Worm (Caenorhabditis elegans): ENCODE measurements around the gene ctsa-3.1.

The ctsa-3.1 gene

ce11 chrII:7239705-7240104, 7.1 kb downstream of the ctsa-3.1 start:
- TF ChIP-seq dao-5 (tag; optimal IDR thresholded peaks at IDR 0.05) (no peak), him-1 (tag; optimal IDR thresholded peaks at IDR 0.05) (no peak), W03F9.2 (tag; optimal IDR thresholded peaks at IDR 0.05) (no peak)

DNA sequence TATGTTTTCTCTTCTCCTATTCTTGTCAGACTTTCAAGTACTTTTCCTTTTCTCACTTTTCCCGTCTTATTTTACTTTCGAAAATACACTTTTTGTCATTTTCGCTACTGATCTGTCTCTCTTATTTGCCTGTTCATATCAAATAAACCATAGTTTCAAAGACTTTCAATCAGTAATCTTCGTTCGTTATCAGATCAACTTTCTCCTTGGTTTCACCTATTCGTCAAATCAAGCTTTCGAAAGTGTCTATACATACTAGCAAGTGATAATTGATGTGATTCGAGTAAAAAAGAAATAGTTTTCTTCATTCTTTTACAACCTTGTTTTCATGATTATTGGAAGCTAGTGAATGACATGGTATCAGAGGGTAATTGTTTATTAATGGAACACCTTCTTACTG, 10.1 kb downstream of the ctsa-3.1 start:
- no peak for TF ChIP-seq him-1 (tag; optimal IDR thresholded peaks at IDR 0.05)
- TF ChIP-seq dao-5 (tag; optimal IDR thresholded peaks at IDR 0.05), result no peak
- TF ChIP-seq W03F9.2 (tag; optimal IDR thresholded peaks at IDR 0.05), result no peak

DNA sequence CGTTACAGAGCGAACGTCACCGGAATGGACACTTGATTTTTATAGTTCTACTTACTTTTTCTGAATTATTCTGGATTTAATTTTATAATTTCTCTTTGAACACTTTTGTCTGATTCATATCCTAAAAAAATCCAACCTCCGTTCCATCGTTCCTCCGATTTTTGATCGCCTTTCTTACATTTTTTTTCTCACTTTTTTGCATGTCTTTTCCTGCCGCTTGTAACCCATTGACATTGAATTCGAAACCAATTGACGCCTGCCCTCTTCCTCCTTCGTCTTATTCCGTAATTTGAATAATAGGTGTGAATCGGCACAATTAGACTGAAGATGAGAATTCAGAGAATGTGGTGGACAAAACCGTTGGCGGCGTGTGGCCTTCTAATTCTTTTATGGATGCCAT, 12.9 kb downstream of the ctsa-3.1 start, which contains the start of gene skpo-3:
TSS of gene skpo-3 (plus strand) at position 301 of the 400 bp plus-strand sequence.
- TF ChIP-seq dao-5 (tag; optimal IDR thresholded peaks at IDR 0.05) (no peak), W03F9.2 (tag; optimal IDR thresholded peaks at IDR 0.05) (no peak)

DNA sequence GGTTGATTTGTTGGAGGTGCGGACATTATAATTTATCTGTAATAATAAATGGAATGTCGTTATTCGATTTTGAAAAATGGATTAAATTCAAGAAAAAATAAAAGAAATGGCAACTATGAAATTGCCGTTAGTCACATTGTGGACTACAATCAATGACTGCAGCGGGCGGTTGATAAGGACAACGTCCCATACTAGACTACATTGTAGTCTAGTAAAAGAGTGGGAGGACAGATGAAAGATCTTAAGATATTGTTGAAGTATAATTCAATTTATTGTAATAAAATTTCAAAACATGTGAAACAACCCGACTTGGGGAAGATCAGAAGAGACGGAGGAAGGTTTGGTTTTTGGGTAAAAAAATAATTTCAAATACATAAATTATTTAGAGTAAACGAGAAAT, 19.3 kb downstream of the ctsa-3.1 start, which contains the start of the genes prx-13 and ada-2:
TSS of gene prx-13 (minus strand) at position 38 of the 400 bp plus-strand sequence.
TSS of gene ada-2 (plus strand) at position 282 of the 400 bp plus-strand sequence.
- TF ChIP-seq dao-5 (tag; optimal IDR thresholded peaks at IDR 0.05) (no peak), W03F9.2 (tag; optimal IDR thresholded peaks at IDR 0.05) (no peak), him-1 (tag; optimal IDR thresholded peaks at IDR 0.05) (no peak)

- TF ChIP-seq dao-5 (tag; optimal IDR thresholded peaks at IDR 0.05), result no peak
- no peak for TF ChIP-seq him-1 (tag; optimal IDR thresholded peaks at IDR 0.05)
- no peak for TF ChIP-seq W03F9.2 (tag; optimal IDR thresholded peaks at IDR 0.05)
Measured at ce11 chrII:7253073-7253472, 20.4 kb downstream of the ctsa-3.1 start, which contains the start of gene lsm-4. TSS of gene lsm-4 (minus strand) at chrII:7253163.

- no peak for TF ChIP-seq W03F9.2 (tag; optimal IDR thresholded peaks at IDR 0.05)
- TF ChIP-seq dao-5 (tag; optimal IDR thresholded peaks at IDR 0.05), result no peak
- TF ChIP-seq him-1 (tag; optimal IDR thresholded peaks at IDR 0.05), result no peak
Measured at ce11 chrII:7255614-7256162, 23.0 kb downstream of the ctsa-3.1 start, which contains the start of gene F32A5.8. TSS of gene F32A5.8 (plus strand) at chrII:7256112.

ce11 chrII:7261854-7262253, 29.2 kb downstream of the ctsa-3.1 start, which contains the start of gene C30G12.4:
TSS of gene C30G12.4 (plus strand) at chrII:7262154.
- TF ChIP-seq W03F9.2 (tag; optimal IDR thresholded peaks at IDR 0.05) (no peak), dao-5 (tag; optimal IDR thresholded peaks at IDR 0.05) (no peak), him-1 (tag; optimal IDR thresholded peaks at IDR 0.05) (no peak)

DNA sequence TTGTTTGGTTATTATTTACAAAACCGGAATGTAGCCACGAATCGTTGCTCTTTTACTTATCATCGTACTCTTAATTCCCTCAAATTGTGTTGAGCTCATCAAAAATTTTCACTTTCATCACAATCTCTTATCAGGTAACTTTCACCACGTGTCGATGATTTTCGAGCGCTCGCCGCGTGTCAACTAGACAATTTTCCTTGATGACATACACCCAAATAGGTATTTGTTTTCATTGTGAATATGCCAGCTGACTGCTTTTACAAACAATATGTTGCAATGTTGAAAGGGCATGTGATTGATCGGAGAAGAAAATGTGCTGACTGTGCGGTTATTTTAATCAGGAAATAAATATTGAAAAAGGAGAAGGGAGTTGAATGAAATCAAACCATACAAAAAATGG, 32.0 kb downstream of the ctsa-3.1 start:
- TF ChIP-seq dao-5 (tag; optimal IDR thresholded peaks at IDR 0.05), result no peak

ce11 chrII:7269783-7270182, 37.1 kb downstream of the ctsa-3.1 start:
- TF ChIP-seq dao-5 (tag; optimal IDR thresholded peaks at IDR 0.05) (no peak), W03F9.2 (tag; optimal IDR thresholded peaks at IDR 0.05) (no peak), him-1 (tag; optimal IDR thresholded peaks at IDR 0.05) (no peak)

ce11 chrII:7272513-7272912, 39.9 kb downstream of the ctsa-3.1 start:
- TF ChIP-seq dao-5 (tag; optimal IDR thresholded peaks at IDR 0.05) (no peak), him-1 (tag; optimal IDR thresholded peaks at IDR 0.05) (no peak), W03F9.2 (tag; optimal IDR thresholded peaks at IDR 0.05) (no peak)

DNA sequence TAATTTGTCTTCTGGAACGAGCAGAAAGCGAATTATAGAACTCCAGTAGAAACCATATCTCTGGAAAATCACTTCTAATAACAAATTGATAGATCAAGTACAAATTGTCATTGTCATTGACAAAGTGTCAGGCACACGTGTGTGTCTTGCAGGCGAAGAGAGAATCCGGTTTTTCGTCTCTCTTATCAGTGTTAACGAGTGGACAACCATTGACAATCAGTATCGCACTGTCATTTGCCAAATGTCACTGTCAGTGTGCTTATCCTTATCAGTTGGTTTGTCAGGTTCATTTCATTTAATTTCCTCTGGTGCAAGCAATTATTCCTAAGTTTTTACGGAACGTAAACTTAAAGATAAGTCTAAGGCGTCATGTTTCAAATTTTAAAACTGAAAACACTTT, 40.9 kb downstream of the ctsa-3.1 start:
- TF ChIP-seq W03F9.2 (tag; optimal IDR thresholded peaks at IDR 0.05) (no peak), him-1 (tag; optimal IDR thresholded peaks at IDR 0.05) (no peak)

- TF ChIP-seq him-1 (tag; optimal IDR thresholded peaks at IDR 0.05) (no peak), dao-5 (tag; optimal IDR thresholded peaks at IDR 0.05) (no peak), W03F9.2 (tag; optimal IDR thresholded peaks at IDR 0.05) (no peak)
Measured at ce11 chrII:7277257-7277656, 44.6 kb downstream of the ctsa-3.1 start.

DNA sequence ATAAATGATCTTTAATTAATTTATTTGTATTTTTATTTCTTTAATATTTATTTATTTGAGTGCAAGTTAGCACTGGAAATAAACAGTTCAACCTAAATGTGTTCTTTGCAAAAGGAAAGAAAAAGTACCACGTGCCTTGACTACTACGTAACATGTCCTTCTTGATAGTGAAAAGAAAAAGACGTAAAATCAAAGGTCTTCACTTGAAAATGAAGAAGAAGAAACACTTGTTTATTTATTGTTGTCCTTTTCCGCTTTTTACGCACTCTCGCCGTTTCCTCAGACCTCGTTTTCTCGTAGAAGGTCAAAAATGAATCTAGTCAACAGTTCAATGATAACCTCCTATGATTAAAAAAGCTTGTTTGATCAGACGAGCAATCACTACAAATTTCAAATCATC, 45.3 kb downstream of the ctsa-3.1 start:
- TF ChIP-seq W03F9.2 (tag; optimal IDR thresholded peaks at IDR 0.05), result no peak
- no peak for TF ChIP-seq dao-5 (tag; optimal IDR thresholded peaks at IDR 0.05)
- TF ChIP-seq him-1 (tag; optimal IDR thresholded peaks at IDR 0.05), result no peak

ce11 chrII:7279808-7280207, 47.2 kb downstream of the ctsa-3.1 start:
- TF ChIP-seq W03F9.2 (tag; optimal IDR thresholded peaks at IDR 0.05) (no peak), dao-5 (tag; optimal IDR thresholded peaks at IDR 0.05) (no peak)

ce11 chrII:7280584-7280983, 47.9 kb downstream of the ctsa-3.1 start:
- TF ChIP-seq W03F9.2 (tag; optimal IDR thresholded peaks at IDR 0.05) (no peak), him-1 (tag; optimal IDR thresholded peaks at IDR 0.05) (no peak), dao-5 (tag; optimal IDR thresholded peaks at IDR 0.05) (no peak)

All from whole organism, L4/young adult.